Fruit fly (Drosophila melanogaster) whole organism, embryonic: ENCODE data around the gene CG14229.
A peak's percentile ranks its signal among the peaks of the same experiment; 100 is the strongest.

Source experiments
- Blimp-1 ChIP-seq: fragments of 200-800 bp; sonication (Bioruptor generic); optimal IDR thresholded peaks from 3 replicates; lab custom pipeline; 2018; ENCODE audit warnings: missing biosample characterization, missing genetic modification characterization, mild to moderate bottlenecking, moderate library complexity, missing genetic modification reagents
- CG10321 ChIP-seq: fragments of 200-800 bp; sonication (Bioruptor generic); IDR thresholded peaks from 2 replicates; pipeline ENCODE4 v1.3.6; 2022; ENCODE audit warnings: missing biosample characterization, missing genetic modification characterization
- CG10565 ChIP-seq: fragments of 200-800 bp; sonication (Bioruptor generic); optimal IDR thresholded peaks from 3 replicates; lab custom pipeline; 2016; ENCODE audit warnings: missing biosample characterization, mild to moderate bottlenecking, missing genetic modification characterization
- CG12391 ChIP-seq: fragments of 200-800 bp; sonication (Bioruptor generic); optimal IDR thresholded peaks from 3 replicates; lab custom pipeline; 2018; ENCODE audit warnings: missing biosample characterization, mild to moderate bottlenecking, missing genetic modification characterization, moderate library complexity
- CG12659 ChIP-seq: fragments of 200-800 bp; sonication (Bioruptor generic); optimal IDR thresholded peaks from 3 replicates; lab custom pipeline; 2017; ENCODE audit warnings: mild to moderate bottlenecking, missing biosample characterization, missing genetic modification reagents, missing genetic modification characterization
- CG13287 ChIP-seq: fragments of 200-800 bp; sonication (Bioruptor generic); IDR thresholded peaks from 2 replicates; pipeline ENCODE4 v1.3.6; 2022; ENCODE audit warnings: missing biosample characterization, missing genetic modification characterization; ENCODE audit not compliant: partially characterized antibody
- CG13424 ChIP-seq: fragments of 200-800 bp; sonication (Bioruptor generic); optimal IDR thresholded peaks from 2 replicates; lab custom pipeline; 2019; ENCODE audit warnings: missing biosample characterization, mild to moderate bottlenecking, missing genetic modification characterization, moderate library complexity
- CG15514 ChIP-seq: fragments of 200-800 bp; sonication (Bioruptor generic); optimal IDR thresholded peaks from 3 replicates; lab custom pipeline; 2017; ENCODE audit warnings: missing biosample characterization, missing genetic modification characterization, mild to moderate bottlenecking, moderate library complexity, missing genetic modification reagents
- CG17328 ChIP-seq: fragments of 200-800 bp; sonication (Bioruptor generic); IDR thresholded peaks from 2 replicates; pipeline ENCODE4 v1.3.6; 2022; ENCODE audit warnings: missing biosample characterization, missing genetic modification characterization
- CG32532 ChIP-seq: fragments of 200-800 bp; sonication (Bioruptor generic); IDR thresholded peaks from 2 replicates; pipeline ENCODE4 v1.3.6; 2022; ENCODE audit warnings: missing biosample characterization, missing genetic modification characterization
- CG34422 ChIP-seq: fragments of 200-800 bp; sonication (Bioruptor generic); IDR thresholded peaks from 3 replicates; pipeline ENCODE4 v1.3.6; 2022; ENCODE audit warnings: missing biosample characterization, missing genetic modification characterization
- CG3847 ChIP-seq: fragments of 200-800 bp; sonication (Bioruptor generic); IDR thresholded peaks from 2 replicates; pipeline ENCODE4 v1.3.6; 2022; ENCODE audit warnings: missing biosample characterization, missing genetic modification characterization
- CG4617 ChIP-seq: fragments of 200-800 bp; sonication (Bioruptor generic); optimal IDR thresholded peaks from 3 replicates; lab custom pipeline; 2016; ENCODE audit warnings: missing biosample characterization, missing genetic modification characterization, borderline replicate concordance
- CG4820 ChIP-seq: fragments of 200-800 bp; sonication (Bioruptor generic); optimal IDR thresholded peaks from 3 replicates; lab custom pipeline; 2016; ENCODE audit warnings: missing biosample characterization, missing genetic modification characterization
- CG7745 ChIP-seq: fragments of 200-800 bp; sonication (Bioruptor generic); optimal IDR thresholded peaks from 2 replicates; lab custom pipeline; 2018; ENCODE audit warnings: missing biosample characterization, mild to moderate bottlenecking, missing genetic modification characterization, moderate library complexity
- CG9797 ChIP-seq: fragments of 200-800 bp; sonication (Bioruptor generic); optimal IDR thresholded peaks from 3 replicates; lab custom pipeline; 2018; ENCODE audit warnings: missing biosample characterization, mild to moderate bottlenecking, missing genetic modification characterization
- CG9932 ChIP-seq: fragments of 200-800 bp; sonication (Bioruptor generic); IDR thresholded peaks from 2 replicates; pipeline ENCODE4 v1.3.6; 2022; ENCODE audit warnings: missing biosample characterization, missing genetic modification characterization
- Dp ChIP-seq: fragments of 200-800 bp; sonication (Bioruptor generic); optimal IDR thresholded peaks from 2 replicates; lab custom pipeline; 2018; ENCODE audit warnings: missing biosample characterization, mild to moderate bottlenecking, missing genetic modification characterization, moderate library complexity
- Dref ChIP-seq: fragments of 200-800 bp; sonication (Bioruptor generic); IDR thresholded peaks from 2 replicates; pipeline ENCODE4 v1.3.6; 2022; ENCODE audit warnings: missing biosample characterization, missing genetic modification characterization
- Ets97D ChIP-seq: fragments of 200-800 bp; sonication (Bioruptor generic); optimal IDR thresholded peaks from 3 replicates; lab custom pipeline; 2016; ENCODE audit warnings: missing biosample characterization, missing genetic modification characterization
- HLH4C ChIP-seq: fragments of 200-800 bp; sonication (Bioruptor generic); IDR thresholded peaks from 3 replicates; pipeline ENCODE4 v1.3.6; 2022; ENCODE audit warnings: missing biosample characterization, missing genetic modification characterization; ENCODE audit not compliant: partially characterized antibody
- HmgZ ChIP-seq: fragments of 200-800 bp; sonication (Bioruptor generic); optimal IDR thresholded peaks from 2 replicates; lab custom pipeline; 2018; ENCODE audit warnings: missing biosample characterization, mild to moderate bottlenecking, missing genetic modification characterization
- Hr3 ChIP-seq: fragments of 200-800 bp; sonication (Bioruptor generic); optimal IDR thresholded peaks from 3 replicates; lab custom pipeline; 2016; ENCODE audit warnings: missing biosample characterization, missing genetic modification characterization
- Hr51 ChIP-seq, 2 experiments: fragments of 200-800 bp; sonication (Bioruptor generic); optimal IDR thresholded peaks; 2 replicates in 1 of 2; 3 replicates in 1 of 2; lab custom pipeline; 2016 to 2018; ENCODE audit warnings: missing biosample characterization in 2 of 2, missing genetic modification characterization in 2 of 2, mild to moderate bottlenecking in 1 of 2, moderate library complexity in 1 of 2
- Hr78 ChIP-seq, 2 experiments: fragments of 200-800 bp in 1 of 2; fragments of >200 bp in 1 of 2; sonication (Bioruptor generic) in 1 of 2; optimal IDR thresholded peaks; 2 replicates each; lab custom pipeline; 2017 to 2019; ENCODE audit warnings: missing biosample characterization in 2 of 2, missing genetic modification characterization in 2 of 2, mild to moderate bottlenecking in 1 of 2, moderate library complexity in 1 of 2
- MBD-R2 ChIP-seq: fragments of 200-800 bp; sonication (Bioruptor generic); IDR thresholded peaks from 2 replicates; pipeline ENCODE4 v1.3.6; 2022; ENCODE audit warnings: missing biosample characterization, missing genetic modification characterization
- MESR4 ChIP-seq: fragments of 200-800 bp; sonication (Bioruptor generic); optimal IDR thresholded peaks from 2 replicates; lab custom pipeline; 2018; ENCODE audit warnings: missing biosample characterization, mild to moderate bottlenecking, missing genetic modification characterization, moderate library complexity
- Myb ChIP-seq: fragments of 200-800 bp; sonication (Bioruptor generic); optimal IDR thresholded peaks from 2 replicates; lab custom pipeline; 2016; ENCODE audit warnings: missing biosample characterization, missing genetic modification characterization
- PHDP ChIP-seq: fragments of 200-800 bp; sonication (Bioruptor generic); optimal IDR thresholded peaks from 3 replicates; lab custom pipeline; 2018; ENCODE audit warnings: missing biosample characterization, mild to moderate bottlenecking, missing genetic modification characterization, moderate library complexity
- Pdp1 ChIP-seq, 2 experiments: fragments of 200-800 bp; sonication (Bioruptor generic); optimal IDR thresholded peaks; 3 replicates each; lab custom pipeline; 2016; ENCODE audit warnings: missing biosample characterization in 2 of 2, missing genetic modification characterization in 2 of 2, mild to moderate bottlenecking in 1 of 2, moderate library complexity in 1 of 2
- Sry-δ ChIP-seq: fragments of 200-800 bp; sonication (Bioruptor generic); optimal IDR thresholded peaks from 2 replicates; lab custom pipeline; 2016; ENCODE audit warnings: missing biosample characterization, missing genetic modification characterization
- Trl ChIP-seq, 3 experiments: fragments of >200 bp in 2 of 3; fragments of 200-800 bp in 1 of 3; sonication (Bioruptor generic) in 1 of 3; optimal IDR thresholded peaks; 2 replicates in 1 of 3; 3 replicates in 2 of 3; lab custom pipeline; 2016 to 2017; ENCODE audit warnings: missing biosample characterization in 1 of 3, missing genetic modification characterization in 1 of 3
- aop ChIP-seq: fragments of 200-800 bp; sonication (Bioruptor generic); IDR thresholded peaks from 2 replicates; pipeline ENCODE4 v1.3.6; 2022; ENCODE audit warnings: missing biosample characterization, missing genetic modification characterization
- cg ChIP-seq: fragments of 200-800 bp; sonication (Bioruptor generic); optimal IDR thresholded peaks from 3 replicates; lab custom pipeline; 2019; ENCODE audit warnings: missing biosample characterization, mild to moderate bottlenecking, missing genetic modification characterization, moderate library complexity
- ci ChIP-seq: fragments of 200-800 bp; sonication (Bioruptor generic); IDR thresholded peaks from 3 replicates; pipeline ENCODE4 v1.3.6; 2022; ENCODE audit warnings: missing biosample characterization, missing genetic modification characterization
- exex ChIP-seq: fragments of 200-800 bp; sonication (Bioruptor generic); optimal IDR thresholded peaks from 4 replicates; lab custom pipeline; 2018; ENCODE audit warnings: missing biosample characterization, mild to moderate bottlenecking, missing genetic modification characterization, moderate library complexity
- gfzf ChIP-seq: fragments of 200-800 bp; sonication (Bioruptor generic); optimal IDR thresholded peaks from 2 replicates; lab custom pipeline; 2016; ENCODE audit warnings: missing biosample characterization, mild to moderate bottlenecking, missing genetic modification characterization, moderate library complexity
- insv ChIP-seq, 2 experiments: fragments of 200-800 bp; sonication (Bioruptor generic); optimal IDR thresholded peaks; 3 replicates each; lab custom pipeline; 2016 to 2018; ENCODE audit warnings: missing biosample characterization in 2 of 2, missing genetic modification characterization in 2 of 2
- maf-S ChIP-seq: fragments of 200-800 bp; sonication (Bioruptor generic); optimal IDR thresholded peaks from 2 replicates; lab custom pipeline; 2016; ENCODE audit warnings: missing biosample characterization, missing genetic modification characterization
- nerfin-2 ChIP-seq: fragments of 200-800 bp; sonication (Bioruptor generic); IDR thresholded peaks from 2 replicates; pipeline ENCODE4 v1.3.6; 2022; ENCODE audit warnings: missing biosample characterization, missing genetic modification characterization; ENCODE audit not compliant: partially characterized antibody
- psq ChIP-seq: fragments of 200-800 bp; sonication (Bioruptor generic); optimal IDR thresholded peaks from 2 replicates; lab custom pipeline; 2017; ENCODE audit warnings: missing biosample characterization, missing genetic modification characterization
- pzg ChIP-seq: fragments of 200-800 bp; sonication (Bioruptor generic); optimal IDR thresholded peaks from 3 replicates; lab custom pipeline; 2018; ENCODE audit warnings: missing biosample characterization, mild to moderate bottlenecking, missing genetic modification characterization, moderate library complexity
- row ChIP-seq: fragments of 200-800 bp; sonication (Bioruptor generic); IDR thresholded peaks from 3 replicates; pipeline ENCODE4 v1.3.6; 2022; ENCODE audit warnings: missing biosample characterization, missing genetic modification characterization
- sd ChIP-seq: fragments of 200-800 bp; sonication (Bioruptor generic); optimal IDR thresholded peaks from 3 replicates; lab custom pipeline; 2018; ENCODE audit warnings: missing biosample characterization, mild to moderate bottlenecking, missing genetic modification characterization, moderate library complexity
- trem ChIP-seq: fragments of 200-800 bp; optimal IDR thresholded peaks from 3 replicates; lab custom pipeline; 2019; ENCODE audit warnings: missing biosample characterization, mild to moderate bottlenecking, missing genetic modification characterization, moderate library complexity
- usp ChIP-seq: fragments of >200 bp; optimal IDR thresholded peaks from 2 replicates; lab custom pipeline; 2017; ENCODE audit warnings: missing biosample characterization, missing genetic modification characterization
- zfh1 ChIP-seq: fragments of 200-800 bp; sonication (Bioruptor generic); IDR thresholded peaks from 3 replicates; pipeline ENCODE4 v1.3.6; 2022; ENCODE audit warnings: missing biosample characterization, missing genetic modification characterization
- zfh2 ChIP-seq: fragments of 200-800 bp; sonication (Bioruptor generic); optimal IDR thresholded peaks from 2 replicates; lab custom pipeline; 2016; ENCODE audit warnings: missing biosample characterization, missing genetic modification characterization

The CG14229 gene

DNA sequence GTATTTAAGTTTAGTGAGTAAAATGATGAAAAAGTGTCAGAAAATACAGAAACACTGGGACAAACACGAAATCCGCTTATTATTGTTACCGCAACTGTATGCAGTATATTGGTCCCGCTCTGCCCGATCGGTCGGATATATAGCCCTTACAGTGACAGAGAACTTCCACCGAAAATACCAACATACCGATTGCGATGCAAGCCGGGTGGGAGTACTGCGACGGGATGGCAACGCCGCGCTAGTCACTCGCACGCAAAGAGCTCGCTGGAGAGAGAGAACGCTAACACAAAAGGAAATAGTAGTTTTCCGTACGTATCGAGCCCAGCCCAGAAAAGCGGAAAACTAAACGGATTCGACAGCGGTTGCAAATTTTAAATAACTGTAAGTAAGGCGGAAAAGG is 1.8 kb upstream of the CG14229 start, which contains the start of gene Cdc42 (continued):
- TF ChIP-seq CG4617 (GFP tag; lab: Kevin White, UChicago) (peak; percentile 51), maf-S (GFP tag; lab: Kevin White, UChicago) (no peak), CG15514 (peak; percentile 42), CG10565 (GFP tag; lab: Kevin White, UChicago) (no peak), Dref (GFP tag; lab: Robert Waterston, UW) (peak; percentile 43), MBD-R2 (GFP tag; lab: Robert Waterston, UW) (peak; percentile 51), CG3847 (GFP tag; lab: Robert Waterston, UW) (0 out of 2 replicates have a peak, but pooled peaks have one; percentile 17), cg (GFP tag; lab: Kevin White, UChicago) (no peak), insv (GFP tag; optimal IDR thresholded peaks at IDR 0.05; lab: Kevin White, UChicago) (no peak), Dp (GFP tag; lab: Kevin White, UChicago) (peak; percentile 4), zfh2 (GFP tag; lab: Kevin White, UChicago) (peak; percentile 6), CG12659 (GFP tag; lab: Kevin White, UChicago) (peak; percentile 29), CG32532 (peak; percentile 36; the same call in 1 of the 2 replicates), zfh1 (peak; percentile 34; the same call in 2 of the 3 replicates), CG13287 (GFP tag; lab: Robert Waterston, UW) (peak; percentile 24; the same call in 1 of the 2 replicates), sd (tag; lab: Kevin White, UChicago) (peak; percentile 2), Myb (GFP tag; lab: Kevin White, UChicago) (peak; percentile 4), HLH4C (GFP tag; lab: Robert Waterston, UW) (0 out of 3 replicates have a peak, but pooled peaks have one; percentile 34), usp (GFP tag; lab: Kevin White, UChicago) (no peak), Hr78 (GFP tag; optimal IDR thresholded peaks at IDR 0.05; lab: Kevin White, UChicago) (no peak), Sry-δ (GFP tag; lab: Kevin White, UChicago) (peak; percentile 71), PHDP (tag; lab: Kevin White, UChicago) (no peak), CG34422 (0 out of 3 replicates have a peak, but pooled peaks have one; percentile 31), ci (GFP tag; lab: Robert Waterston, UW) (peak; percentile 30; the same call in 1 of the 3 replicates), psq (no peak), Ets97D (peak; percentile 23), CG9932 (GFP tag; lab: Robert Waterston, UW) (peak; percentile 41; the same call in 1 of the 2 replicates), CG12391 (peak; percentile 5), trem (tag; lab: Kevin White, UChicago) (peak; percentile 19), Pdp1 (GFP tag; optimal IDR thresholded peaks at IDR 0.05; lab: Kevin White, UChicago) (peak in 1 of 2 experiments; percentile 6), CG9797 (GFP tag; lab: Kevin White, UChicago) (peak; percentile 20), MESR4 (peak; percentile 48), aop (GFP tag; lab: Robert Waterston, UW) (peak; percentile 51; the same call in 1 of the 2 replicates), gfzf (GFP tag; lab: Kevin White, UChicago) (peak; percentile 58), nerfin-2 (GFP tag; lab: Robert Waterston, UW) (0 out of 2 replicates have a peak, but pooled peaks have one; percentile 31), row (peak; percentile 69), pzg (GFP tag; lab: Kevin White, UChicago) (peak; percentile 66)

DNA sequence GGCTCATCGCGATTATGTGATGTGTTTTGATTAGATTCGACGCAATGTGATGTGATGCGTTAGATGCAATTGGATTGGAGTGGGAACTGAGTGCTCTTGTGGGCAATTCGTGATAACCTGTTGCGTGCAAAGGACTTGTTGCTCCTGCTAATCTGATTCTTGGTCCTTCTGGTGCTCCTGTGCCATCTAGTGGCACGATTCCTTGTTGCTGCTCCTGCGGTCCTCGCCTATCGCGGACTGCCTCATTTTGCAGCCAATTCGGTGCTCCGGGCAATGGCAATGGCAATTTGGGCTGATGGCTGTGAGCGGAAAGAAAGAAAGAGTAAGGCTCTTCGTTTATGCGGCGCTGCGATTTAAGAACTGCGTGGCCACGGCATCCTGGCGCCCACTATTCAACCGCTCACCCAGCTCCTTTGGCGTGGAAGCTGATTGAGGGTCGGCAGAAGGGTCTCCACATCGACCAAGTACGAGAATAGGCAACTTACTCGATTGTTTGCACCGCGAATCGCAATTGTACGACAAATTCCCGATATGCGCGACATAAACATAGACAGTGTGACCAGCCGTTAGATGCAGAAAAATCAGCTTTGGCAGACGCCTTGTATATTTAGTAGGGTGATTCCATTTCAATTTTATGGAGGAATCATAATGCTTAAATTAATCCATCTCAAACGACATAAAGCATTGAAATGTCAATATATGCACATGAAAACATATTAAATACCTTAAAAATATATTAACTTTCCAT is 1.9 kb downstream of the CG14229 start, which contains the start of gene Mer:
Gene Mer, minus strand, starts transcription at position 550 of the 748 bp plus-strand sequence.
- TF ChIP-seq CG10321 (GFP tag; lab: Robert Waterston, UW) (peak; percentile 30; the same call in 1 of the 2 replicates), Blimp-1 (GFP tag; lab: Kevin White, UChicago) (peak; percentile 75), CG7745 (tag; lab: Kevin White, UChicago) (no peak), Hr3 (peak; percentile 65), Hr51 (GFP tag; optimal IDR thresholded peaks at IDR 0.05; lab: Kevin White, UChicago) (peak; percentile 82 to 88), CG4820 (GFP tag; lab: Kevin White, UChicago) (peak; percentile 99), HmgZ (tag; lab: Kevin White, UChicago) (peak; percentile 89), Trl (optimal IDR thresholded peaks at IDR 0.05; lab: Kevin White, UChicago) (no peak), Trl (GFP tag; optimal IDR thresholded peaks at IDR 0.05; lab: Kevin White, UChicago) (peak; percentile 89), CG34422 (peak; percentile 88), CG17328 (GFP tag; lab: Robert Waterston, UW) (peak; percentile 75), exex (tag; lab: Kevin White, UChicago) (no peak), CG13424 (tag; lab: Kevin White, UChicago) (peak; percentile 82)
